Worm (Caenorhabditis elegans): ENCODE results near the gene cin-4.
A peak's percentile ranks its signal among the peaks of the same experiment; 100 is the strongest.

DNA sequence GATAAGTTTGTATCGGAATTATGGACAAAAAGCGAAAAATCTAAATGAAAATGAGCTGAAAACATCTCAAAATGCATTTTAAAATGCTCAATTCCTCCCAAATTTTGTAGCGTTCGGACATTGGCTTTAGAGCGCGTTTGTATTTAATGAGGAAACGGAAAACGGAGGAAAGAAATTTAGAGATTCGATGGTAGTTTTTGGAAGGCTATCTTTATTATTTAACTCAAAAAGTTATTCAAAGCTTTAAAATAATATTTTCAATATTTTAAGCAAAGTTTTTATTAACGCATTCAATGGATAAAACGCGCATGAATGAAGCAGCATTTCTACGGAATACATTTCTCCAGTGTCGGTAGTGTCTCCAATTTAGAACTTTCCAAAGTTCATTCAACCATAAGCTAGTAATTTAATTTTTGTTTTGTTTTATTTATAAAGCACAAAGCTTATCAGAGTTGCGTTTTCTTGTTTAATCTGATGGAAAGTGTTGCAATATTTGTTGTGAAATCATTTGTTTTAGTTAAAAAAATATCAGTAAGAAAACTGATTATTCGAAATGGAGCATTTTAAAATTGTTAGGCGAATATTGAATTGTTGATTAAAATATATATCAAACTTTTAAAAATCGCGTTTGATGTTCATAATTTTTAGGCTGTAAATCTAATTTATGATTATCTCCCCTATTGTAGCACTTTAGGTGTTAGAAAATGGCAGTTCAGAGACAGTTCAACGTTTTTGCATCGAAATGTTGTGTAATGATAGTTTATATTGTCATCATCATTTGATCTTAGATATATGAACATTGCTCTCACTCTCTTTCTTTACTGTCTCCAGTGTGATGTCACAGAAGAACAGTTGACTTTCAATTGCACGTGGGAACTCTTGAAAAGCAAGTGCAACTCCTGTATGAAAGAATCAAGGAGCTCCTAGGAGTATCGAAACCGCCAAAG is 34.8 kb downstream of the cin-4 start:
- no peak for TF ChIP-seq snpc-1.2 (GFP tag; IDR thresholded peaks at IDR 0.05)
- peak; percentile 32; the same call in 1 of the 2 replicates for TF ChIP-seq vab-7 (GFP tag; IDR thresholded peaks at IDR 0.05)
- TF ChIP-seq aly-2 (tag; optimal IDR thresholded peaks at IDR 0.05) = no peak
- no peak for TF ChIP-seq nhr-41 (GFP tag; IDR thresholded peaks at IDR 0.05)

Measured in whole organism, L4 larva.